Worm (Caenorhabditis elegans): Measurements from ENCODE around the gene Y5H2B.3.

Gene Y5H2B.3

ce11 chrV:2149432-2149831 is 38.7 kb upstream of the Y5H2B.3 start, which contains the start of gene C45H4.21:
Gene C45H4.21 (minus strand): TSS chrV:2149532.
- TF ChIP-seq Y5F2A.4 (GFP tag; optimal IDR thresholded peaks at IDR 0.05) (no peak), mxl-2 (GFP tag; conservative IDR thresholded peaks at IDR 0.05) (no peak), lin-15B (tag; optimal IDR thresholded peaks at IDR 0.05) (no peak), dve-1 (tag; optimal IDR thresholded peaks at IDR 0.05; ENCODE audit: insufficient read depth) (no peak), nhr-237 (tag; optimal IDR thresholded peaks at IDR 0.05) (no peak), dmd-6 (GFP tag; IDR thresholded peaks at IDR 0.05) (no peak), set-16 (GFP tag; IDR thresholded peaks at IDR 0.05) (no peak), ceh-82 (tag; optimal IDR thresholded peaks at IDR 0.05) (no peak), duxl-1 (tag; optimal IDR thresholded peaks at IDR 0.05; ENCODE audit: poor library complexity) (no peak), vab-7 (GFP tag; IDR thresholded peaks at IDR 0.05) (no peak), pha-4 (GFP tag; IDR thresholded peaks at IDR 0.05) (no peak), pha-4 (tag; optimal IDR thresholded peaks at IDR 0.05) (no peak)

ce11 chrV:2150876-2151275 is 37.2 kb upstream of the Y5H2B.3 start, which contains the start of gene C45H4.13:
Gene C45H4.13 (minus strand): TSS chrV:2150976.
- TF ChIP-seq aly-2 (tag; optimal IDR thresholded peaks at IDR 0.05) (no peak), R02D3.7 (tag; optimal IDR thresholded peaks at IDR 0.05) (no peak), nhr-111 (GFP tag; optimal IDR thresholded peaks at IDR 0.05) (no peak), ztf-11 (tag; optimal IDR thresholded peaks at IDR 0.05) (no peak), ztf-7 (tag; optimal IDR thresholded peaks at IDR 0.05) (no peak), Y48G9A.11 (GFP tag; IDR thresholded peaks at IDR 0.05) (no peak), duxl-1 (tag; optimal IDR thresholded peaks at IDR 0.05; ENCODE audit: poor library complexity) (no peak), unc-62 (GFP tag; optimal IDR thresholded peaks at IDR 0.05 in 1 of 2) (no peak), unc-62 (tag; optimal IDR thresholded peaks at IDR 0.05) (no peak), F26F4.8 (GFP tag; conservative IDR thresholded peaks at IDR 0.05) (no peak), nhr-102 (tag; optimal IDR thresholded peaks at IDR 0.05) (no peak), mxl-3 (GFP tag; optimal IDR thresholded peaks at IDR 0.05) (no peak)

- no peak for TF ChIP-seq lin-29 (GFP tag; IDR thresholded peaks at IDR 0.05)
- TF ChIP-seq ceh-32 (tag; optimal IDR thresholded peaks at IDR 0.05; ENCODE audit: poor library complexity), result no peak
- no peak for TF ChIP-seq skn-1 (tag; optimal IDR thresholded peaks at IDR 0.05)
- TF ChIP-seq ZK546.5 (tag; optimal IDR thresholded peaks at IDR 0.05), result no peak
- TF ChIP-seq unc-39 (tag; optimal IDR thresholded peaks at IDR 0.05), result no peak
- TF ChIP-seq T26A8.4 (GFP tag; IDR thresholded peaks at IDR 0.05), result no peak
- no peak for TF ChIP-seq ctbp-1 (GFP tag; IDR thresholded peaks at IDR 0.05)
- no peak for TF ChIP-seq zfp-2 (tag; optimal IDR thresholded peaks at IDR 0.05)
- TF ChIP-seq fkh-10 (GFP tag; optimal IDR thresholded peaks at IDR 0.05), result no peak
- no peak for TF ChIP-seq lim-7 (GFP tag; IDR thresholded peaks at IDR 0.05)
- no peak for TF ChIP-seq lin-13 (GFP tag; optimal IDR thresholded peaks at IDR 0.05)
- TF ChIP-seq lir-3 (tag; optimal IDR thresholded peaks at IDR 0.05), result no peak
- no peak for TF ChIP-seq ama-1 (optimal IDR thresholded peaks at IDR 0.05)
Measured at ce11 chrV:2151458-2151857, 36.6 kb upstream of the Y5H2B.3 start, which contains the start of gene srbc-24. Gene srbc-24 (plus strand): TSS chrV:2151758.

- no peak for TF ChIP-seq nhr-6 (tag; optimal IDR thresholded peaks at IDR 0.05)
- no peak for TF ChIP-seq set-16 (GFP tag; IDR thresholded peaks at IDR 0.05)
- TF ChIP-seq Y105C5A.15 (GFP tag; IDR thresholded peaks at IDR 0.05), result no peak
- no peak for TF ChIP-seq Y5F2A.4 (GFP tag; optimal IDR thresholded peaks at IDR 0.05)
- no peak for TF ChIP-seq aha-1 (tag)
Measured at ce11 chrV:2153274-2153673, 34.8 kb upstream of the Y5H2B.3 start, which contains the start of gene srbc-23. Gene srbc-23 (plus strand): TSS chrV:2153574.
